Worm (Caenorhabditis elegans): ENCODE data around the gene sru-36.

ce11 chrV:9824149-9824548, 17.3 kb upstream of the sru-36 start, which contains the start of gene str-2:
- TF ChIP-seq lin-39 (tag; optimal IDR thresholded peaks at IDR 0.05) (no peak), skn-1 (tag; optimal IDR thresholded peaks at IDR 0.05) (no peak), zag-1 (tag; optimal IDR thresholded peaks at IDR 0.05) (no peak), sea-2 (GFP tag; optimal IDR thresholded peaks at IDR 0.05) (no peak), R02D3.7 (tag; optimal IDR thresholded peaks at IDR 0.05) (no peak), pha-4 (tag; optimal IDR thresholded peaks at IDR 0.05) (no peak), snpc-4 (tag; optimal IDR thresholded peaks at IDR 0.05) (no peak)

All from whole organism, L3 larva.